Worm (Caenorhabditis elegans) whole organism, late embryonic: ENCODE measurements around the gene B0462.5.

Source experiments
- K09A11.1 ChIP-seq: sonication (generic microtip); optimal IDR thresholded peaks from 2 replicates; lab custom pipeline; 2017; ENCODE audit warnings: antibody characterized with exemption, mild to moderate bottlenecking, missing genetic modification characterization, missing compliant biosample characterization; ENCODE audit not compliant: insufficient read depth
- T23F11.4 ChIP-seq: fragments of 200-800 bp; sonication (Bioruptor generic); optimal IDR thresholded peaks from 2 replicates; lab custom pipeline; 2018; ENCODE audit warnings: mild to moderate bottlenecking, missing genetic modification characterization, missing compliant biosample characterization
- Y22D7AL.16 ChIP-seq: sonication (generic microtip); optimal IDR thresholded peaks from 2 replicates; lab custom pipeline; 2016; ENCODE audit warnings: missing genetic modification characterization, missing compliant biosample characterization
- ahr-1 ChIP-seq: sonication (generic microtip); optimal IDR thresholded peaks from 2 replicates; lab custom pipeline; 2016; ENCODE audit warnings: missing genetic modification characterization, missing compliant biosample characterization
- ceh-2 ChIP-seq: sonication (generic microtip); optimal IDR thresholded peaks from 2 replicates; lab custom pipeline; 2016; ENCODE audit warnings: missing genotype, missing genetic modification characterization, missing compliant biosample characterization
- ceh-22 ChIP-seq: sonication (generic microtip); optimal IDR thresholded peaks from 2 replicates; lab custom pipeline; 2017; ENCODE audit warnings: missing biosample characterization, missing genetic modification characterization
- ceh-34 ChIP-seq: sonication (generic microtip); optimal IDR thresholded peaks from 2 replicates; lab custom pipeline; 2016; ENCODE audit warnings: mild to moderate bottlenecking, missing genetic modification characterization, missing compliant biosample characterization
- ceh-48 ChIP-seq: sonication (generic microtip); optimal IDR thresholded peaks from 2 replicates; lab custom pipeline; 2016; ENCODE audit warnings: missing genetic modification characterization, inconsistent platforms, missing compliant biosample characterization
- ceh-6 ChIP-seq: fragments of 200-800 bp; sonication (Bioruptor generic); optimal IDR thresholded peaks from 2 replicates; lab custom pipeline; 2018; ENCODE audit warnings: mild to moderate bottlenecking, missing genetic modification characterization, missing compliant biosample characterization
- ceh-9 ChIP-seq: sonication (generic microtip); optimal IDR thresholded peaks from 2 replicates; lab custom pipeline; 2016; ENCODE audit warnings: mild to moderate bottlenecking, missing genetic modification characterization, inconsistent platforms, missing compliant biosample characterization
- che-1 ChIP-seq: sonication (generic microtip); optimal IDR thresholded peaks from 2 replicates; lab custom pipeline; 2016; ENCODE audit warnings: mild to moderate bottlenecking, missing genetic modification characterization, missing compliant biosample characterization
- dmd-4 ChIP-seq: sonication (generic microtip); optimal IDR thresholded peaks from 2 replicates; lab custom pipeline; 2016; ENCODE audit warnings: borderline replicate concordance, missing genetic modification characterization, missing compliant biosample characterization
- elt-4 ChIP-seq: sonication (generic microtip); optimal IDR thresholded peaks from 2 replicates; lab custom pipeline; 2016; ENCODE audit warnings: missing genetic modification characterization, missing compliant biosample characterization
- ets-4 ChIP-seq: sonication (generic microtip); optimal IDR thresholded peaks from 2 replicates; lab custom pipeline; 2016; ENCODE audit warnings: missing genetic modification characterization, missing compliant biosample characterization
- eyg-1 ChIP-seq: sonication (generic microtip); optimal IDR thresholded peaks from 2 replicates; lab custom pipeline; 2016; ENCODE audit warnings: missing genotype, missing genetic modification characterization, missing compliant biosample characterization
- fax-1 ChIP-seq: sonication (generic microtip); optimal IDR thresholded peaks from 2 replicates; lab custom pipeline; 2016; ENCODE audit warnings: missing genotype, missing genetic modification characterization, missing compliant biosample characterization
- fkh-10 ChIP-seq: fragments of 150-350 bp; optimal IDR thresholded peaks from 2 replicates; lab custom pipeline; 2014; ENCODE audit warnings: missing biosample characterization, missing genetic modification reagents, missing genetic modification characterization
- gmeb-2 ChIP-seq: sonication (generic microtip); optimal IDR thresholded peaks from 2 replicates; lab custom pipeline; 2016; ENCODE audit warnings: missing genetic modification characterization, inconsistent platforms, missing compliant biosample characterization
- lim-6 ChIP-seq: sonication (generic microtip); optimal IDR thresholded peaks from 2 replicates; lab custom pipeline; 2016; ENCODE audit warnings: missing genetic modification characterization, missing compliant biosample characterization
- mec-3 ChIP-seq: sonication (generic microtip); optimal IDR thresholded peaks from 2 replicates; lab custom pipeline; 2016; ENCODE audit warnings: borderline replicate concordance, missing genetic modification characterization, missing compliant biosample characterization
- nfya-1 ChIP-seq: sonication (generic microtip); optimal IDR thresholded peaks from 2 replicates; lab custom pipeline; 2017; ENCODE audit warnings: missing genetic modification characterization, mild to moderate bottlenecking, missing compliant biosample characterization, antibody characterized with exemption, moderate library complexity
- nhr-11 ChIP-seq: fragments of 150-350 bp; optimal IDR thresholded peaks from 2 replicates; lab custom pipeline; 2014; ENCODE audit warnings: missing biosample characterization, missing genetic modification characterization
- npax-4 ChIP-seq: sonication (generic microtip); optimal IDR thresholded peaks from 2 replicates; lab custom pipeline; 2016; ENCODE audit warnings: missing genetic modification characterization, missing compliant biosample characterization
- odd-2 ChIP-seq: sonication (generic microtip); optimal IDR thresholded peaks from 2 replicates; lab custom pipeline; 2017; ENCODE audit warnings: antibody characterized with exemption, mild to moderate bottlenecking, missing genetic modification characterization, missing compliant biosample characterization
- pat-9 ChIP-seq: fragments of 200-800 bp; sonication (Bioruptor generic); optimal IDR thresholded peaks from 2 replicates; lab custom pipeline; 2018; ENCODE audit warnings: mild to moderate bottlenecking, missing genetic modification characterization, moderate library complexity, missing compliant biosample characterization
- pax-1 ChIP-seq: fragments of 150-350 bp; optimal IDR thresholded peaks from 2 replicates; lab custom pipeline; 2014; ENCODE audit warnings: missing biosample characterization, missing genetic modification characterization
- pha-4 ChIP-seq: fragments of 150-350 bp; optimal IDR thresholded peaks from 2 replicates; lab custom pipeline; 2018; ENCODE audit warnings: missing biosample characterization, missing genetic modification reagents, missing genetic modification characterization
- pqm-1 ChIP-seq: sonication (generic microtip); optimal IDR thresholded peaks from 2 replicates; lab custom pipeline; 2016; ENCODE audit warnings: missing genetic modification characterization, missing compliant biosample characterization
- pros-1 ChIP-seq: fragments of 150-350 bp; optimal IDR thresholded peaks from 2 replicates; lab custom pipeline; 2014; ENCODE audit warnings: missing biosample characterization, missing genetic modification reagents, missing genetic modification characterization
- ref-2 ChIP-seq: sonication (generic microtip); optimal IDR thresholded peaks from 2 replicates; lab custom pipeline; 2016; ENCODE audit warnings: missing genetic modification characterization, missing compliant biosample characterization
- sdc-2 ChIP-seq: sonication (generic microtip); optimal IDR thresholded peaks from 2 replicates; lab custom pipeline; 2016; ENCODE audit warnings: missing genotype, missing genetic modification characterization, missing compliant biosample characterization
- sox-2 ChIP-seq: fragments of 200-800 bp; sonication (Bioruptor generic); IDR thresholded peaks from 2 replicates; pipeline ENCODE4 v1.3.6; 2022; ENCODE audit warnings: missing genetic modification reagents, missing genetic modification characterization, missing compliant biosample characterization
- tbx-2 ChIP-seq: sonication (generic microtip); optimal IDR thresholded peaks from 2 replicates; lab custom pipeline; 2016; ENCODE audit warnings: missing genetic modification characterization, missing compliant biosample characterization
- tbx-7 ChIP-seq: sonication (generic microtip); optimal IDR thresholded peaks from 2 replicates; lab custom pipeline; 2016; ENCODE audit warnings: missing genotype, missing genetic modification characterization, missing compliant biosample characterization
- unc-42 ChIP-seq: sonication (generic microtip); optimal IDR thresholded peaks from 2 replicates; lab custom pipeline; 2016; ENCODE audit warnings: missing genotype, missing genetic modification characterization, missing compliant biosample characterization
- unc-86 ChIP-seq: sonication (generic microtip); optimal IDR thresholded peaks from 2 replicates; lab custom pipeline; 2016; ENCODE audit warnings: missing genetic modification characterization, missing compliant biosample characterization
- ztf-16 ChIP-seq: sonication (generic microtip); optimal IDR thresholded peaks from 2 replicates; lab custom pipeline; 2017; ENCODE audit warnings: missing genetic modification characterization, missing compliant biosample characterization

Gene B0462.5

DNA sequence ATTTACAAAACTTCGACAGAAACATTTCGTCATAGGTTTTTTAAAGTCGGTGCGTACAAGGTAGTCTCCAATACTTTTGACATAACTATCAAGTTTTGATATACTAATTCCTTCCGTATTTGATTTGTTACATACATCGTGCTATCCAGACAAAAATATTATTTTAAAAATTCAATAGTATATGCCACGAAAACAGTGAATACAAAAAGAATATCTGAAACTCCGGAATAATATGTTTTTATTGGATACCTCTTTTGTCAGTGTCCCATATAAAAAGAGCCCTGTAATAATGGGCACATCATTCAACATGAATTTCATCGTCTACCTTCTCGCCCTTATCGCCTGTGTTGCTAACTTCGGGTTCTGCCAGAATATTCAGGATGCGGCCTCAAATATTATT lies 30.8 kb downstream of the B0462.5 start, which contains the start of gene Y51A2A.12:
Gene Y51A2A.12 (plus strand): TSS at position 301 of the 400 bp plus-strand sequence.
- TF ChIP-seq sox-2 (GFP tag; lab: Robert Waterston, UW) (no peak), tbx-2 (tag; lab: Kevin White, UChicago) (no peak), pqm-1 (tag; lab: Kevin White, UChicago) (no peak), pros-1 (tag; lab: Kevin White, UChicago) (no peak), ceh-6 (no peak), lim-6 (tag; lab: Kevin White, UChicago) (no peak), unc-86 (no peak), ets-4 (tag; lab: Kevin White, UChicago) (no peak), ceh-9 (tag; lab: Kevin White, UChicago) (no peak), tbx-7 (tag; lab: Kevin White, UChicago) (no peak), mec-3 (tag; lab: Kevin White, UChicago) (no peak), fkh-10 (GFP tag; lab: Kevin White, UChicago) (no peak), pat-9 (tag; lab: Kevin White, UChicago) (no peak)

DNA sequence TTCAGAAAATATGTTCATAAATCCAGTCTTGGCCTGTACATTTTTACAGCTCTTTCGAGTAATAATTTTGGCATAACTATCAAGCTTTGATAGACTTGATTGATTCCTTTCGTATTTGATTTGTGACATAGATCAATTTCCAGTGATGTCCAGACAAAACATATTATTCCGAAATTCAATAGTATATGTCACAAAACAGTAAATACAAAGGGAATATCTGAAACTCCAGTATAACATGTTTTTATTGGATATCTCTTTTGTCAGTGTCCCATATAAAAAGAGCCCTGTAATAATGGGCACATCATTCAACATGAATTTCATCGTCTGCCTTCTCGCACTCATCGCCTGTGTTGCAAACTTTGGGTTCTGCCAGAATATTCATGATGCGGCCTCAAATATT lies 32.5 kb downstream of the B0462.5 start, which contains the start of gene Y51A2A.4:
Gene Y51A2A.4 (plus strand): TSS at position 301 of the 400 bp plus-strand sequence.
- TF ChIP-seq gmeb-2 (no peak), ahr-1 (tag; lab: Kevin White, UChicago) (no peak), ceh-34 (no peak), fax-1 (tag; lab: Kevin White, UChicago) (no peak), pax-1 (tag; lab: Kevin White, UChicago) (no peak), T23F11.4 (no peak), eyg-1 (tag; lab: Kevin White, UChicago) (no peak), sdc-2 (no peak), tbx-7 (tag; lab: Kevin White, UChicago) (no peak), elt-4 (tag; lab: Kevin White, UChicago) (no peak), Y22D7AL.16 (tag; lab: Kevin White, UChicago) (no peak), ceh-48 (tag; lab: Kevin White, UChicago) (no peak), ets-4 (tag; lab: Kevin White, UChicago) (no peak), che-1 (tag; lab: Kevin White, UChicago) (no peak), ref-2 (tag; lab: Kevin White, UChicago) (no peak), unc-42 (no peak), dmd-4 (tag; lab: Kevin White, UChicago) (no peak), ceh-2 (tag; lab: Kevin White, UChicago) (no peak), pha-4 (tag; lab: Kevin White, UChicago) (no peak), ztf-16 (tag; lab: Kevin White, UChicago) (no peak)

DNA sequence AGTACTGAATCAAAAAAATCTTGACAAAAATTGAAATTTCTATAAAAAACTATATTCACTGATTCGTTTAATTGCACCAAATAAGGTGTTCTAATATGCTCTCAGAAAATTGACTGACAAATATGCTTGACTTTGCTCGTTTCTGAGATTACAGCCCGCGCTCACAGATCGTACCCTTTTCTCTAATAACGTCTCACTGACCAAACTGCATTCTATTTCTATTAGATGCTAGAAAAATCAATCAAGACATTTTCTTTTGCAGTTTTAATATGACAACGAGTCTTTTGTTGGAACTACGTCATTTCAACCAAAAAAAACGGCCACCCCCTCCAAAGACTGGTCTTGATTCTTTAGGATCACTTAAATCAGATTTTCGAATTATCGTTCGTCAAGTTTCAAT lies 40.5 kb downstream of the B0462.5 start, which contains the start of gene clec-247:
Gene clec-247 (plus strand): TSS at position 301 of the 400 bp plus-strand sequence.
- TF ChIP-seq ceh-22 (tag; lab: Kevin White, UChicago) (no peak), fkh-10 (GFP tag; lab: Kevin White, UChicago) (no peak), odd-2 (tag; lab: Kevin White, UChicago) (no peak), nhr-11 (tag; lab: Kevin White, UChicago) (no peak), Y22D7AL.16 (tag; lab: Kevin White, UChicago) (no peak), pros-1 (tag; lab: Kevin White, UChicago) (no peak), ceh-9 (tag; lab: Kevin White, UChicago) (no peak), K09A11.1 (tag; lab: Kevin White, UChicago) (no peak), ztf-16 (tag; lab: Kevin White, UChicago) (no peak), npax-4 (tag; lab: Kevin White, UChicago) (no peak), nfya-1 (tag; lab: Kevin White, UChicago) (no peak)
